Worm (Caenorhabditis elegans) whole organism, L1 larva: ENCODE measurements around the gene R05C11.2.

Source experiments
- ceh-63 ChIP-seq: fragments of 200-800 bp; sonication (Bioruptor generic); optimal IDR thresholded peaks from 2 replicates; lab custom pipeline; 2018; ENCODE audit warnings: mild to moderate bottlenecking, missing genetic modification characterization, missing compliant biosample characterization
- hpl-2 ChIP-seq: fragments of 150-350 bp; optimal IDR thresholded peaks from 2 replicates; lab custom pipeline; 2014; ENCODE audit warnings: missing biosample characterization, missing genetic modification reagents, missing genetic modification characterization
- lin-39 ChIP-seq: fragments of 150-350 bp; optimal IDR thresholded peaks from 2 replicates; lab custom pipeline; 2014; ENCODE audit warnings: missing biosample characterization, missing genetic modification reagents, missing genetic modification characterization
- mab-9 ChIP-seq: fragments of 200-800 bp; sonication (Bioruptor generic); IDR thresholded peaks from 2 replicates; pipeline ENCODE4 v1.3.6; 2022; ENCODE audit warnings: missing genetic modification reagents, missing genetic modification characterization, missing compliant biosample characterization
- nhr-11 ChIP-seq: fragments of 150-350 bp; optimal IDR thresholded peaks from 2 replicates; lab custom pipeline; 2014; ENCODE audit warnings: missing biosample characterization, missing genetic modification characterization
- nhr-90 ChIP-seq: sonication (generic microtip); optimal IDR thresholded peaks from 2 replicates; lab custom pipeline; 2016; ENCODE audit warnings: mild to moderate bottlenecking, missing genetic modification characterization, missing compliant biosample characterization; ENCODE audit not compliant: poor library complexity
- pqm-1 ChIP-seq: sonication (generic microtip); optimal IDR thresholded peaks from 3 replicates; lab custom pipeline; 2017; ENCODE audit warnings: missing biosample characterization, missing genetic modification characterization
- snu-23 ChIP-seq: sonication (generic microtip); optimal IDR thresholded peaks from 2 replicates; lab custom pipeline; 2016; ENCODE audit warnings: missing genetic modification characterization, missing compliant biosample characterization
- zip-4 ChIP-seq: fragments of 200-800 bp; sonication (Bioruptor generic); optimal IDR thresholded peaks from 2 replicates; lab custom pipeline; 2018; ENCODE audit warnings: mild to moderate bottlenecking, missing genetic modification characterization, moderate library complexity, missing compliant biosample characterization
- ztf-11 ChIP-seq, 2 experiments: sonication (generic microtip); optimal IDR thresholded peaks; 2 replicates each; lab custom pipeline; 2016 to 2017; ENCODE audit warnings: missing genetic modification characterization in 2 of 2, missing biosample characterization in 1 of 2, missing compliant biosample characterization in 1 of 2

- TF ChIP-seq nhr-11 (tag; lab: Kevin White, UChicago): no peak
- no peak for TF ChIP-seq lin-39 (tag; lab: Kevin White, UChicago)
- no peak for TF ChIP-seq mab-9 (GFP tag; lab: Robert Waterston, UW)
- no peak for TF ChIP-seq nhr-90 (tag; lab: Kevin White, UChicago)
- TF ChIP-seq hpl-2 (GFP tag; lab: Kevin White, UChicago): no peak
- TF ChIP-seq ztf-11 (tag; optimal IDR thresholded peaks at IDR 0.05; lab: Kevin White, UChicago): no peak
- no peak for TF ChIP-seq ceh-63
- no peak for TF ChIP-seq pqm-1
- TF ChIP-seq snu-23: no peak
- TF ChIP-seq zip-4: no peak
Observed at ce11 chrIV:2057462-2057861, 1.4 kb downstream of the R05C11.2 start.
